Fruit fly (Drosophila melanogaster) whole organism, embryonic: ENCODE data around the gene CG3632.

Experiments
- Asciz ChIP-seq: fragments of 200-800 bp; sonication (Bioruptor generic); optimal IDR thresholded peaks from 2 replicates; lab custom pipeline; 2017; ENCODE audit warnings: missing biosample characterization, mild to moderate bottlenecking, missing genetic modification characterization, missing genetic modification reagents
- Atf3 ChIP-seq: fragments of 200-800 bp; sonication (Bioruptor generic); optimal IDR thresholded peaks from 3 replicates; lab custom pipeline; 2016; ENCODE audit warnings: missing biosample characterization, missing genetic modification characterization
- CG10209 ChIP-seq: fragments of 200-800 bp; sonication (Bioruptor generic); optimal IDR thresholded peaks from 3 replicates; lab custom pipeline; 2017; ENCODE audit warnings: missing biosample characterization, mild to moderate bottlenecking, missing genetic modification characterization, missing genetic modification reagents
- CG10462 ChIP-seq: fragments of 200-800 bp; sonication (Bioruptor generic); optimal IDR thresholded peaks from 2 replicates; lab custom pipeline; 2016; ENCODE audit warnings: missing biosample characterization, missing genetic modification characterization
- CG11695 ChIP-seq: fragments of 200-800 bp; sonication (Bioruptor generic); IDR thresholded peaks from 3 replicates; pipeline ENCODE4 v1.3.6; 2022; ENCODE audit warnings: missing biosample characterization, missing genetic modification characterization
- CG11696 ChIP-seq: fragments of 200-800 bp; sonication (Bioruptor generic); IDR thresholded peaks from 2 replicates; pipeline ENCODE4 v1.3.6; 2022; ENCODE audit warnings: missing biosample characterization, missing genetic modification characterization
- CG12155 ChIP-seq: fragments of 200-800 bp; sonication (Bioruptor generic); optimal IDR thresholded peaks from 3 replicates; lab custom pipeline; 2016; ENCODE audit warnings: missing biosample characterization, missing genetic modification characterization
- CG1233 ChIP-seq: fragments of 200-800 bp; sonication (Bioruptor generic); optimal IDR thresholded peaks from 4 replicates; lab custom pipeline; 2018; ENCODE audit warnings: missing biosample characterization, mild to moderate bottlenecking, missing genetic modification characterization
- CG12391 ChIP-seq: fragments of 200-800 bp; sonication (Bioruptor generic); optimal IDR thresholded peaks from 3 replicates; lab custom pipeline; 2018; ENCODE audit warnings: missing biosample characterization, mild to moderate bottlenecking, missing genetic modification characterization, moderate library complexity
- CG15479 ChIP-seq: fragments of 200-800 bp; sonication (Bioruptor generic); optimal IDR thresholded peaks from 3 replicates; lab custom pipeline; 2019; ENCODE audit warnings: missing biosample characterization, mild to moderate bottlenecking, missing genetic modification characterization, moderate library complexity
- CG15514 ChIP-seq: fragments of 200-800 bp; sonication (Bioruptor generic); optimal IDR thresholded peaks from 3 replicates; lab custom pipeline; 2017; ENCODE audit warnings: missing biosample characterization, missing genetic modification characterization, mild to moderate bottlenecking, moderate library complexity, missing genetic modification reagents
- CG15696 ChIP-seq: fragments of 200-800 bp; sonication (Bioruptor generic); optimal IDR thresholded peaks from 2 replicates; lab custom pipeline; 2019; ENCODE audit warnings: missing biosample characterization, mild to moderate bottlenecking, missing genetic modification characterization, moderate library complexity
- CG17612 ChIP-seq: fragments of 200-800 bp; sonication (Bioruptor generic); IDR thresholded peaks from 2 replicates; pipeline ENCODE4 v1.3.6; 2022; ENCODE audit warnings: missing biosample characterization, missing genetic modification characterization
- CG2202 ChIP-seq: fragments of 200-800 bp; sonication (Bioruptor generic); optimal IDR thresholded peaks from 2 replicates; lab custom pipeline; 2018; ENCODE audit warnings: missing biosample characterization, mild to moderate bottlenecking, missing genetic modification characterization
- CG31441 ChIP-seq: fragments of 200-800 bp; sonication (Bioruptor generic); IDR thresholded peaks from 2 replicates; pipeline ENCODE4 v1.3.6; 2022; ENCODE audit warnings: missing biosample characterization, missing genetic modification characterization
- CG3281 ChIP-seq: fragments of 200-800 bp; sonication (Bioruptor generic); optimal IDR thresholded peaks from 3 replicates; lab custom pipeline; 2017; ENCODE audit warnings: missing biosample characterization, mild to moderate bottlenecking, missing genetic modification characterization
- CG4424 ChIP-seq: fragments of 200-800 bp; sonication (Bioruptor generic); optimal IDR thresholded peaks from 3 replicates; lab custom pipeline; 2016; ENCODE audit warnings: missing biosample characterization, missing genetic modification characterization
- CG6272 ChIP-seq: fragments of 200-800 bp; sonication (Bioruptor generic); IDR thresholded peaks from 2 replicates; pipeline ENCODE4 v1.3.6; 2022; ENCODE audit warnings: missing biosample characterization, missing genetic modification characterization
- CG9876 ChIP-seq: fragments of 200-800 bp; sonication (Bioruptor generic); optimal IDR thresholded peaks from 2 replicates; lab custom pipeline; 2016; ENCODE audit warnings: missing biosample characterization, missing genetic modification characterization
- CHES-1-like ChIP-seq: fragments of 200-800 bp; sonication (Bioruptor generic); optimal IDR thresholded peaks from 2 replicates; lab custom pipeline; 2016; ENCODE audit warnings: missing biosample characterization, missing genetic modification characterization
- Dref ChIP-seq: fragments of 200-800 bp; sonication (Bioruptor generic); IDR thresholded peaks from 2 replicates; pipeline ENCODE4 v1.3.6; 2022; ENCODE audit warnings: missing biosample characterization, missing genetic modification characterization
- Fer3 ChIP-seq: fragments of 200-800 bp; sonication (Bioruptor generic); optimal IDR thresholded peaks from 2 replicates; lab custom pipeline; 2018; ENCODE audit warnings: missing biosample characterization, mild to moderate bottlenecking, missing genetic modification characterization, moderate library complexity
- HmgD ChIP-seq: fragments of 200-800 bp; sonication (Bioruptor generic); optimal IDR thresholded peaks from 3 replicates; lab custom pipeline; 2016; ENCODE audit warnings: missing biosample characterization, missing genetic modification characterization
- Hr3 ChIP-seq: fragments of 200-800 bp; sonication (Bioruptor generic); optimal IDR thresholded peaks from 3 replicates; lab custom pipeline; 2016; ENCODE audit warnings: missing biosample characterization, missing genetic modification characterization
- MBD-R2 ChIP-seq: fragments of 200-800 bp; sonication (Bioruptor generic); IDR thresholded peaks from 2 replicates; pipeline ENCODE4 v1.3.6; 2022; ENCODE audit warnings: missing biosample characterization, missing genetic modification characterization
- Myb ChIP-seq: fragments of 200-800 bp; sonication (Bioruptor generic); optimal IDR thresholded peaks from 2 replicates; lab custom pipeline; 2016; ENCODE audit warnings: missing biosample characterization, missing genetic modification characterization
- Oaz ChIP-seq: fragments of 200-800 bp; sonication (Bioruptor generic); IDR thresholded peaks from 2 replicates; pipeline ENCODE4 v1.3.6; 2022; ENCODE audit warnings: missing biosample characterization, missing genetic modification characterization
- Ravus ChIP-seq: fragments of 200-800 bp; sonication (Bioruptor generic); IDR thresholded peaks from 2 replicates; pipeline ENCODE4 v1.3.6; 2022; ENCODE audit warnings: missing biosample characterization, missing genetic modification characterization
- Scr ChIP-seq: fragments of 200-800 bp; sonication (Bioruptor generic); IDR thresholded peaks from 2 replicates; pipeline ENCODE4 v1.3.6; 2022; ENCODE audit warnings: missing biosample characterization, missing genetic modification characterization; ENCODE audit not compliant: partially characterized antibody
- ab ChIP-seq: fragments of 200-800 bp; sonication (Bioruptor generic); optimal IDR thresholded peaks from 2 replicates; lab custom pipeline; 2016; ENCODE audit warnings: missing biosample characterization, missing genetic modification characterization
- ac ChIP-seq: fragments of 200-800 bp; sonication (Bioruptor generic); optimal IDR thresholded peaks from 3 replicates; lab custom pipeline; 2017; ENCODE audit warnings: missing biosample characterization, mild to moderate bottlenecking, missing genetic modification characterization
- ci ChIP-seq: fragments of 200-800 bp; sonication (Bioruptor generic); IDR thresholded peaks from 3 replicates; pipeline ENCODE4 v1.3.6; 2022; ENCODE audit warnings: missing biosample characterization, missing genetic modification characterization
- crp ChIP-seq, 2 experiments: fragments of 200-800 bp; sonication (Bioruptor generic); optimal IDR thresholded peaks; 2 replicates in 1 of 2; 3 replicates in 1 of 2; lab custom pipeline; 2017; ENCODE audit warnings: missing biosample characterization in 2 of 2, missing genetic modification characterization in 2 of 2, mild to moderate bottlenecking in 1 of 2, moderate library complexity in 1 of 2
- ems ChIP-seq: fragments of 200-800 bp; sonication (Bioruptor generic); optimal IDR thresholded peaks from 3 replicates; lab custom pipeline; 2016; ENCODE audit warnings: missing biosample characterization, missing genetic modification characterization
- esg ChIP-seq: fragments of 200-800 bp; sonication (Bioruptor generic); conservative IDR thresholded peaks from 2 replicates; pipeline ENCODE4 v1.3.6; 2022; ENCODE audit warnings: missing biosample characterization, missing genetic modification characterization
- ftz-f1 ChIP-seq: fragments of 200-800 bp; sonication (Bioruptor generic); optimal IDR thresholded peaks from 2 replicates; lab custom pipeline; 2016; ENCODE audit warnings: missing biosample characterization, missing genetic modification characterization
- hbn ChIP-seq: fragments of 200-800 bp; sonication (Bioruptor generic); IDR thresholded peaks from 2 replicates; pipeline ENCODE4 v1.3.6; 2022; ENCODE audit warnings: missing biosample characterization, missing genetic modification characterization; ENCODE audit not compliant: partially characterized antibody
- her ChIP-seq: fragments of 200-800 bp; sonication (Bioruptor generic); optimal IDR thresholded peaks from 2 replicates; lab custom pipeline; 2016; ENCODE audit warnings: missing biosample characterization, missing genetic modification characterization
- ken ChIP-seq: fragments of 200-800 bp; sonication (Bioruptor generic); IDR thresholded peaks from 3 replicates; pipeline ENCODE4 v1.3.6; 2022; ENCODE audit warnings: missing biosample characterization, missing genetic modification characterization
- luna ChIP-seq: fragments of 200-800 bp; sonication (Bioruptor generic); optimal IDR thresholded peaks from 2 replicates; lab custom pipeline; 2016; ENCODE audit warnings: missing biosample characterization, missing genetic modification characterization
- p53 ChIP-seq: fragments of 200-800 bp; sonication (Bioruptor generic); optimal IDR thresholded peaks from 2 replicates; lab custom pipeline; 2016; ENCODE audit warnings: missing biosample characterization, missing genetic modification characterization
- peb ChIP-seq: fragments of 200-800 bp; sonication (Bioruptor generic); IDR thresholded peaks from 2 replicates; pipeline ENCODE4 v1.3.6; 2022; ENCODE audit warnings: missing biosample characterization, missing genetic modification characterization
- pfk ChIP-seq: fragments of 200-800 bp; sonication (Bioruptor generic); optimal IDR thresholded peaks from 2 replicates; lab custom pipeline; 2018; ENCODE audit warnings: missing biosample characterization, mild to moderate bottlenecking, missing genetic modification characterization, moderate library complexity
- phol ChIP-seq: fragments of 200-800 bp; sonication (Bioruptor generic); optimal IDR thresholded peaks from 3 replicates; lab custom pipeline; 2018; ENCODE audit warnings: missing biosample characterization, mild to moderate bottlenecking, missing genetic modification characterization, moderate library complexity
- salm ChIP-seq: fragments of 200-800 bp; sonication (Bioruptor generic); optimal IDR thresholded peaks from 2 replicates; lab custom pipeline; 2018; ENCODE audit warnings: missing biosample characterization, mild to moderate bottlenecking, missing genetic modification characterization
- sc ChIP-seq, 3 experiments: fragments of >200 bp in 2 of 3; fragments of 200-800 bp in 1 of 3; sonication (Bioruptor generic) in 1 of 3; optimal IDR thresholded peaks; 2 replicates in 2 of 3; 3 replicates in 1 of 3; lab custom pipeline; 2017; ENCODE audit warnings: mild to moderate bottlenecking in 1 of 3, missing biosample characterization in 1 of 3, missing genetic modification characterization in 1 of 3, missing genetic modification reagents in 1 of 3
- scrt ChIP-seq: fragments of 200-800 bp; sonication (Bioruptor generic); optimal IDR thresholded peaks from 2 replicates; lab custom pipeline; 2018; ENCODE audit warnings: missing biosample characterization, mild to moderate bottlenecking, missing genetic modification characterization, moderate library complexity
- sisA ChIP-seq: fragments of 200-800 bp; sonication (Bioruptor generic); IDR thresholded peaks from 2 replicates; pipeline ENCODE4 v1.3.6; 2022; ENCODE audit warnings: missing biosample characterization, missing genetic modification characterization
- sug ChIP-seq: fragments of 200-800 bp; optimal IDR thresholded peaks from 2 replicates; lab custom pipeline; 2019; ENCODE audit warnings: missing biosample characterization, mild to moderate bottlenecking, missing genetic modification characterization, moderate library complexity
- trh ChIP-seq: fragments of 200-800 bp; sonication (Bioruptor generic); optimal IDR thresholded peaks from 2 replicates; lab custom pipeline; 2016; ENCODE audit warnings: missing biosample characterization, missing genetic modification characterization
- wek ChIP-seq: fragments of 200-800 bp; sonication (Bioruptor generic); optimal IDR thresholded peaks from 3 replicates; lab custom pipeline; 2018; ENCODE audit warnings: missing biosample characterization, mild to moderate bottlenecking, missing genetic modification characterization, moderate library complexity
- zfh2 ChIP-seq: fragments of 200-800 bp; sonication (Bioruptor generic); optimal IDR thresholded peaks from 2 replicates; lab custom pipeline; 2016; ENCODE audit warnings: missing biosample characterization, missing genetic modification characterization

The CG3632 gene

dm6 chrX:16323063-16323462 lies 26.6 kb downstream of the CG3632 start, which contains the start of the genes CG9917 and CG32579 (continued):
- TF ChIP-seq CG3281 (GFP tag; lab: Kevin White, UChicago) (no peak), CG31441 (GFP tag; lab: Robert Waterston, UW) (no peak), esg (GFP tag; lab: Robert Waterston, UW) (no peak), CG1233 (GFP tag; lab: Kevin White, UChicago) (no peak), trh (GFP tag; lab: Kevin White, UChicago) (no peak), zfh2 (GFP tag; lab: Kevin White, UChicago) (no peak), her (no peak), hbn (peak; percentile 76), CG12391 (tag; lab: Kevin White, UChicago) (no peak), MBD-R2 (GFP tag; lab: Robert Waterston, UW) (peak; percentile 84), scrt (GFP tag; lab: Kevin White, UChicago) (no peak), CG10209 (GFP tag; lab: Kevin White, UChicago) (no peak), Asciz (GFP tag; lab: Kevin White, UChicago) (no peak), CG6272 (GFP tag; lab: Robert Waterston, UW) (no peak), phol (tag; lab: Kevin White, UChicago) (no peak), ac (GFP tag; lab: Kevin White, UChicago) (no peak), CG12155 (GFP tag; lab: Kevin White, UChicago) (no peak), ab (GFP tag; lab: Kevin White, UChicago) (no peak), CG11695 (GFP tag; lab: Robert Waterston, UW) (no peak), sug (peak; percentile 7), CG4424 (GFP tag; lab: Kevin White, UChicago) (no peak), CG10462 (no peak), p53 (GFP tag; lab: Kevin White, UChicago) (no peak), crp (GFP tag; optimal IDR thresholded peaks at IDR 0.05; lab: Kevin White, UChicago) (no peak), wek (GFP tag; lab: Kevin White, UChicago) (no peak), Scr (peak; percentile 78), CG2202 (tag; lab: Kevin White, UChicago) (no peak), Dref (GFP tag; lab: Robert Waterston, UW) (peak; percentile 92), HmgD (GFP tag; lab: Kevin White, UChicago) (no peak), peb (no peak), pfk (peak; percentile 59), salm (tag; lab: Kevin White, UChicago) (no peak), CG15514 (GFP tag; lab: Kevin White, UChicago) (peak; percentile 99), CG17612 (GFP tag; lab: Robert Waterston, UW) (no peak), sc (optimal IDR thresholded peaks at IDR 0.05; lab: Kevin White, UChicago) (no peak), sc (GFP tag; optimal IDR thresholded peaks at IDR 0.05; lab: Kevin White, UChicago) (no peak), CG15479 (no peak), Atf3 (no peak), luna (GFP tag; lab: Kevin White, UChicago) (no peak), Myb (GFP tag; lab: Kevin White, UChicago) (peak; percentile 0), Ravus (GFP tag; lab: Robert Waterston, UW) (no peak), Oaz (no peak), sisA (GFP tag; lab: Robert Waterston, UW) (no peak), ems (GFP tag; lab: Kevin White, UChicago) (no peak), ftz-f1 (GFP tag; lab: Kevin White, UChicago) (peak; percentile 56), Fer3 (tag; lab: Kevin White, UChicago) (no peak), CG9876 (GFP tag; lab: Kevin White, UChicago) (no peak), ken (GFP tag; lab: Robert Waterston, UW) (no peak), Hr3 (no peak), CHES-1-like (GFP tag; lab: Kevin White, UChicago) (no peak), CG11696 (GFP tag; lab: Robert Waterston, UW) (no peak), CG15696 (tag; lab: Kevin White, UChicago) (no peak), ci (GFP tag; lab: Robert Waterston, UW) (no peak; the same call in 2 of the 3 replicates)
